Fruit fly (Drosophila melanogaster): ENCODE data around the gene CG6321.

DNA sequence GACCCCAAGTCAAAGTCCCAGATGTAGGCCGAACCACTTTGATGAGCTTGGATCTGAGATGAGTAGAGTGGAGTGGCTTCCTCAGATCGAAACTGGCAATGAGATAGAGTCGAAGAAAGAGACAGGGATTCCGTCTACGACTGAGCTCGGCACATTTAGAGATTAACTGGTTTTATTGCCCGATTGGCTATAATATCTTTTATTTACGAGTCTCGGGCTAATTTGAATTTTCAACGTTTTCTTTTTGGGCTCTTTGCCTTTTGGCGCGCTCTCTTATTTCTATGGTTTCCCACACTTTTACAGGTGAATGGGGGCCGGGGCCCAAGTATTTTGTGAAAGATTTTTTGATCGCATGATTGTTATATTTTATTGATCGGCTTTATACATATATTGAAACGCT, 45.8 kb downstream of the CG6321 start:
- TF ChIP-seq h (optimal IDR thresholded peaks at IDR 0.05), result no peak
- no peak for TF ChIP-seq psq (optimal IDR thresholded peaks at IDR 0.05)
- no peak for TF ChIP-seq Sin3A (optimal IDR thresholded peaks at IDR 0.05)
- no peak for TF ChIP-seq ttk (optimal IDR thresholded peaks at IDR 0.05)
- TF ChIP-seq Myc (optimal IDR thresholded peaks at IDR 0.05), result no peak
- no peak for TF ChIP-seq insv (optimal IDR thresholded peaks at IDR 0.05)
